Worm (Caenorhabditis elegans) whole organism, young adult: ENCODE measurements around the gene clec-191.
A peak's percentile ranks its signal among the peaks of the same experiment; 100 is the strongest.

Experiments
- B0035.1 ChIP-seq: sonication (generic microtip); optimal IDR thresholded peaks from 2 replicates; lab custom pipeline; 2016; ENCODE audit warnings: missing genetic modification characterization, mild to moderate bottlenecking, missing compliant biosample characterization, missing genotype, missing genetic modification reagents
- C17E4.6 ChIP-seq: fragments of 200-800 bp; sonication (Bioruptor generic); IDR thresholded peaks from 2 replicates; pipeline ENCODE4 v1.3.6; 2022; ENCODE audit warnings: missing genetic modification reagents, missing genetic modification characterization, missing compliant biosample characterization
- F22D6.2 ChIP-seq: sonication (generic microtip); optimal IDR thresholded peaks from 2 replicates; lab custom pipeline; 2016; ENCODE audit warnings: mild to moderate bottlenecking, missing genetic modification characterization, missing compliant biosample characterization
- F33H1.4 ChIP-seq: fragments of 200-800 bp; sonication (Bioruptor generic); IDR thresholded peaks from 2 replicates; pipeline ENCODE4 v1.3.6; 2022; ENCODE audit warnings: missing genetic modification reagents, missing genetic modification characterization, missing compliant biosample characterization
- F39B2.1 ChIP-seq: fragments of 200-800 bp; sonication (Bioruptor generic); IDR thresholded peaks from 2 replicates; pipeline ENCODE4 v1.3.6; 2022; ENCODE audit warnings: missing genetic modification reagents, missing genetic modification characterization, missing compliant biosample characterization
- F52B5.7 ChIP-seq: sonication (generic microtip); optimal IDR thresholded peaks from 2 replicates; lab custom pipeline; 2016; ENCODE audit warnings: mild to moderate bottlenecking, missing genetic modification characterization, missing compliant biosample characterization
- F55B11.4 ChIP-seq: sonication (generic microtip); optimal IDR thresholded peaks from 2 replicates; lab custom pipeline; 2016; ENCODE audit warnings: missing compliant biosample characterization, missing genetic modification characterization, borderline replicate concordance; ENCODE audit not compliant: insufficient read depth
- F57C9.4 ChIP-seq: sonication (generic microtip); optimal IDR thresholded peaks from 2 replicates; lab custom pipeline; 2017; ENCODE audit warnings: mild to moderate bottlenecking, missing genetic modification characterization, missing compliant biosample characterization
- K11D2.4 ChIP-seq: fragments of 200-800 bp; sonication (Bioruptor generic); IDR thresholded peaks from 2 replicates; pipeline ENCODE4 v1.3.6; 2022; ENCODE audit warnings: missing genetic modification reagents, missing genetic modification characterization, missing compliant biosample characterization
- Y53G8AR.9 ChIP-seq: fragments of 200-800 bp; sonication (Bioruptor generic); conservative IDR thresholded peaks from 2 replicates; pipeline ENCODE4 v1.3.6; 2022; ENCODE audit warnings: missing genetic modification reagents, missing genetic modification characterization, missing compliant biosample characterization
- Y56A3A.18 ChIP-seq: fragments of 200-800 bp; sonication (Bioruptor generic); IDR thresholded peaks from 2 replicates; pipeline ENCODE4 v1.3.6; 2022; ENCODE audit warnings: missing genetic modification reagents, missing genetic modification characterization, missing compliant biosample characterization
- aptf-3 ChIP-seq: fragments of 200-800 bp; sonication (Bioruptor generic); IDR thresholded peaks from 2 replicates; pipeline ENCODE4 v1.3.6; 2022; ENCODE audit warnings: missing genetic modification characterization, missing compliant biosample characterization
- attf-3 ChIP-seq: fragments of 200-800 bp; sonication (Bioruptor generic); conservative IDR thresholded peaks from 2 replicates; pipeline ENCODE4 v1.3.6; 2022; ENCODE audit warnings: missing genetic modification reagents, missing genetic modification characterization, missing compliant biosample characterization
- attf-5 ChIP-seq: fragments of 200-800 bp; sonication (Bioruptor generic); optimal IDR thresholded peaks from 2 replicates; lab custom pipeline; 2018; ENCODE audit warnings: mild to moderate bottlenecking, missing genetic modification characterization, missing compliant biosample characterization
- bed-1 ChIP-seq: fragments of 200-800 bp; sonication (Bioruptor generic); IDR thresholded peaks from 2 replicates; pipeline ENCODE4 v1.3.6; 2022; ENCODE audit warnings: missing genetic modification reagents, missing genetic modification characterization, missing compliant biosample characterization
- ccch-3 ChIP-seq: fragments of 200-800 bp; sonication (Bioruptor generic); optimal IDR thresholded peaks from 2 replicates; lab custom pipeline; 2018; ENCODE audit warnings: mild to moderate bottlenecking, missing genetic modification characterization, missing compliant biosample characterization
- cebp-2 ChIP-seq: fragments of 200-800 bp; sonication (Bioruptor generic); IDR thresholded peaks from 2 replicates; pipeline ENCODE4 v1.3.6; 2022; ENCODE audit warnings: missing genetic modification characterization, missing compliant biosample characterization
- ceh-100 ChIP-seq: fragments of 200-800 bp; sonication (Bioruptor generic); IDR thresholded peaks from 2 replicates; pipeline ENCODE4 v1.3.6; 2022; ENCODE audit warnings: missing genetic modification reagents, missing genetic modification characterization, missing compliant biosample characterization
- ceh-58 ChIP-seq: fragments of 200-800 bp; sonication (Bioruptor generic); IDR thresholded peaks from 2 replicates; pipeline ENCODE4 v1.3.6; 2022; ENCODE audit warnings: missing genetic modification characterization, missing compliant biosample characterization
- chd-7 ChIP-seq: sonication (generic microtip); optimal IDR thresholded peaks from 2 replicates; lab custom pipeline; 2016; ENCODE audit warnings: mild to moderate bottlenecking, missing genetic modification characterization, moderate library complexity, missing compliant biosample characterization
- dox-1 ChIP-seq: fragments of 200-800 bp; sonication (Bioruptor generic); IDR thresholded peaks from 2 replicates; pipeline ENCODE4 v1.3.6; 2022; ENCODE audit warnings: missing genetic modification reagents, missing genetic modification characterization, missing compliant biosample characterization
- egl-44 ChIP-seq: fragments of 200-800 bp; sonication (Bioruptor generic); IDR thresholded peaks from 2 replicates; pipeline ENCODE4 v1.3.6; 2022; ENCODE audit warnings: missing genetic modification reagents, missing genetic modification characterization, missing compliant biosample characterization
- egrh-3 ChIP-seq: fragments of 200-800 bp; sonication (Bioruptor generic); IDR thresholded peaks from 2 replicates; pipeline ENCODE4 v1.3.6; 2022; ENCODE audit warnings: missing genetic modification reagents, missing genetic modification characterization, missing compliant biosample characterization
- him-1 ChIP-seq: sonication (generic microtip); optimal IDR thresholded peaks from 2 replicates; lab custom pipeline; 2016; ENCODE audit warnings: missing genotype, missing genetic modification reagents, missing genetic modification characterization, missing compliant biosample characterization
- hlh-26 ChIP-seq: fragments of 200-800 bp; sonication (Bioruptor generic); conservative IDR thresholded peaks from 2 replicates; pipeline ENCODE4 v1.3.6; 2022; ENCODE audit warnings: missing genetic modification reagents, missing genetic modification characterization, missing compliant biosample characterization
- lag-1 ChIP-seq: fragments of 200-800 bp; sonication (Bioruptor generic); IDR thresholded peaks from 2 replicates; pipeline ENCODE4 v1.3.6; 2022; ENCODE audit warnings: missing genetic modification reagents, missing genetic modification characterization, missing compliant biosample characterization
- let-526 ChIP-seq: fragments of 200-800 bp; sonication (Bioruptor generic); IDR thresholded peaks from 2 replicates; pipeline ENCODE4 v1.3.6; 2022; ENCODE audit warnings: missing genetic modification reagents, missing genetic modification characterization, missing compliant biosample characterization
- lsl-1 ChIP-seq: fragments of 200-800 bp; sonication (Bioruptor generic); optimal IDR thresholded peaks from 2 replicates; lab custom pipeline; 2018; ENCODE audit warnings: mild to moderate bottlenecking, missing genetic modification characterization, moderate library complexity, missing compliant biosample characterization
- madf-10 ChIP-seq: sonication (generic microtip); optimal IDR thresholded peaks from 2 replicates; lab custom pipeline; 2016; ENCODE audit warnings: mild to moderate bottlenecking, missing genetic modification characterization, missing compliant biosample characterization
- mes-4 ChIP-seq: sonication (generic microtip); optimal IDR thresholded peaks from 2 replicates; lab custom pipeline; 2016; ENCODE audit warnings: missing genotype, missing genetic modification characterization, missing compliant biosample characterization
- mxl-1 ChIP-seq: sonication (generic microtip); optimal IDR thresholded peaks from 2 replicates; lab custom pipeline; 2016; ENCODE audit warnings: missing genetic modification characterization, missing compliant biosample characterization
- nfya-2 ChIP-seq: fragments of 200-800 bp; sonication (Bioruptor generic); IDR thresholded peaks from 2 replicates; pipeline ENCODE4 v1.3.6; 2022; ENCODE audit warnings: missing genetic modification reagents, missing genetic modification characterization, missing compliant biosample characterization
- pbrm-1 ChIP-seq: fragments of 200-800 bp; sonication (Bioruptor generic); IDR thresholded peaks from 2 replicates; pipeline ENCODE4 v1.3.6; 2022; ENCODE audit warnings: missing genetic modification reagents, missing genetic modification characterization, missing compliant biosample characterization
- pha-4 ChIP-seq: fragments of 150-350 bp; sonication (generic microtip); optimal IDR thresholded peaks from 2 replicates; lab custom pipeline; 2014; ENCODE audit warnings: missing biosample characterization, missing genetic modification reagents, missing genetic modification characterization
- rpc-1 ChIP-seq, 2 experiments: fragments of 150-350 bp in 1 of 2; sonication (generic microtip) in 1 of 2; optimal IDR thresholded peaks; 2 replicates each; lab custom pipeline; 2014 to 2018; ENCODE audit warnings: missing biosample characterization in 1 of 2, missing genetic modification characterization in 1 of 2, missing genetic modification reagents in 1 of 2, missing genotype in 1 of 2
- sea-2 ChIP-seq: fragments of 200-800 bp; sonication (Bioruptor generic); IDR thresholded peaks from 2 replicates; pipeline ENCODE4 v1.3.6; 2022; ENCODE audit warnings: missing genetic modification characterization, missing compliant biosample characterization
- snpc-4 ChIP-seq, 5 experiments: fragments of 150-350 bp in 1 of 5; sonication (generic microtip) in 4 of 5; optimal IDR thresholded peaks; 2 replicates each; lab custom pipeline; 2014 to 2018; ENCODE audit warnings: missing genetic modification characterization in 5 of 5, missing biosample characterization in 3 of 5, antibody characterized with exemption in 2 of 5, mild to moderate bottlenecking in 2 of 5, missing compliant biosample characterization in 2 of 5, missing genotype in 2 of 5, moderate library complexity in 2 of 5, missing genetic modification reagents in 1 of 5
- tbp1 ChIP-seq: fragments of 200-800 bp; sonication (Bioruptor generic); optimal IDR thresholded peaks from 2 replicates; lab custom pipeline; 2018; ENCODE audit warnings: mild to moderate bottlenecking, missing genetic modification characterization, missing compliant biosample characterization
- tbx-9 ChIP-seq: sonication (generic microtip); optimal IDR thresholded peaks from 2 replicates; lab custom pipeline; 2016; ENCODE audit warnings: borderline replicate concordance, missing genetic modification characterization, inconsistent platforms, missing compliant biosample characterization
- tlf-1 ChIP-seq: fragments of 200-800 bp; sonication (Bioruptor generic); optimal IDR thresholded peaks from 2 replicates; lab custom pipeline; 2018; ENCODE audit warnings: mild to moderate bottlenecking, missing genetic modification characterization, missing compliant biosample characterization
- unc-62 ChIP-seq: fragments of 150-350 bp; optimal IDR thresholded peaks from 2 replicates; lab custom pipeline; 2014; ENCODE audit warnings: missing biosample characterization, missing genetic modification reagents, missing genetic modification characterization
- ztf-25 ChIP-seq: fragments of 200-800 bp; sonication (Bioruptor generic); IDR thresholded peaks from 2 replicates; pipeline ENCODE4 v1.3.6; 2022; ENCODE audit warnings: missing genetic modification reagents, missing genetic modification characterization, missing compliant biosample characterization
- ztf-28 ChIP-seq: fragments of 200-800 bp; sonication (Bioruptor generic); IDR thresholded peaks from 2 replicates; pipeline ENCODE4 v1.3.6; 2022; ENCODE audit warnings: missing genetic modification reagents, missing genetic modification characterization, missing compliant biosample characterization

Gene clec-191

ce11 chrIV:16320866-16321265, 40.4 kb upstream of the clec-191 start, which contains the start of gene srz-61:
Gene srz-61, plus strand, starts transcription at chrIV:16321166.
- TF ChIP-seq tlf-1, result no peak
- TF ChIP-seq dox-1 (GFP tag; lab: Robert Waterston, UW), result no peak
- no peak for TF ChIP-seq attf-5 (GFP tag; lab: Kevin White, UChicago)
- no peak for TF ChIP-seq tbx-9 (tag; lab: Kevin White, UChicago)
- no peak for TF ChIP-seq F22D6.2 (tag; lab: Kevin White, UChicago)
- TF ChIP-seq ceh-100, result no peak
- no peak for TF ChIP-seq K11D2.4 (GFP tag; lab: Robert Waterston, UW)
- TF ChIP-seq mes-4, result no peak
- no peak for TF ChIP-seq pha-4 (tag; lab: Kevin White, UChicago)
- no peak for TF ChIP-seq bed-1 (GFP tag; lab: Robert Waterston, UW)
- no peak for TF ChIP-seq ceh-58 (GFP tag; lab: Robert Waterston, UW)
- no peak for TF ChIP-seq B0035.1 (tag; lab: Kevin White, UChicago)
- TF ChIP-seq snpc-4 (GFP tag; optimal IDR thresholded peaks at IDR 0.05; lab: Kevin White, UChicago), result no peak
- TF ChIP-seq snpc-4 (tag; optimal IDR thresholded peaks at IDR 0.05; lab: Kevin White, UChicago), result no peak
- TF ChIP-seq F39B2.1 (GFP tag; lab: Robert Waterston, UW), result no peak
- no peak for TF ChIP-seq let-526 (GFP tag; lab: Robert Waterston, UW)
- no peak for TF ChIP-seq F52B5.7 (tag; lab: Kevin White, UChicago)

DNA sequence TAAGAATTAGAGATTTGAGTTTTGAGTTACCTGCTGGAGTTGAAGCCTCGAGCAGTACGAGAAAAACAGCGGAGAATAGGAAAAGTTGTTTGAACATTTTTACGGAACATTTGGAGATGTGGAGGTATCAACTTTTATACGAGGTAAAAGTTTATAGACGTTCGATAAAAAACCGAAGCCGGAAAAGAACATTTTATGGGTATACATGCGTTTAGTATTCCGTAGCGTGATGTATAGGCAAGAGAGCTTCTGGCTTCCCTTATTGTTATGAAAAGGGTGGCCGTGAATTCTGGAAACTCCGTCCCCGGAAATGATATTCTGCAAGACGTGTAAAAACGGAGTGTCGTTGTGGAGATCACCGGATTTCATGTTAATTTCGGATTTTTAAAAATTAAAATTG, 39.9 kb upstream of the clec-191 start, which contains the start of gene K03D3.5:
Gene K03D3.5, minus strand, starts transcription at position 101 of the 400 bp plus-strand sequence.
- TF ChIP-seq egl-44 (GFP tag; lab: Robert Waterston, UW) (no peak), Y56A3A.18 (GFP tag; lab: Robert Waterston, UW) (no peak), F33H1.4 (GFP tag; lab: Robert Waterston, UW) (no peak), rpc-1 (optimal IDR thresholded peaks at IDR 0.05; lab: Kevin White, UChicago) (no peak), rpc-1 (tag; optimal IDR thresholded peaks at IDR 0.05; lab: Kevin White, UChicago) (no peak), egrh-3 (GFP tag; lab: Robert Waterston, UW) (no peak), aptf-3 (GFP tag; lab: Robert Waterston, UW) (no peak), hlh-26 (GFP tag; lab: Robert Waterston, UW) (no peak), nfya-2 (GFP tag; lab: Robert Waterston, UW) (no peak), sea-2 (GFP tag; lab: Robert Waterston, UW) (no peak), attf-3 (GFP tag; lab: Robert Waterston, UW) (no peak), F57C9.4 (tag; lab: Kevin White, UChicago) (no peak), him-1 (tag; lab: Kevin White, UChicago) (no peak), B0035.1 (tag; lab: Kevin White, UChicago) (no peak), F55B11.4 (tag; lab: Kevin White, UChicago) (no peak)

- TF ChIP-seq egrh-3 (GFP tag; lab: Robert Waterston, UW) (0 out of 2 replicates have a peak, but pooled peaks have one; percentile 6), sea-2 (GFP tag; lab: Robert Waterston, UW) (no peak), chd-7 (tag; lab: Kevin White, UChicago) (no peak), C17E4.6 (GFP tag; lab: Robert Waterston, UW) (no peak), ztf-28 (GFP tag; lab: Robert Waterston, UW) (0 out of 2 replicates have a peak, but pooled peaks have one; percentile 40), tbp1 (GFP tag; lab: Kevin White, UChicago) (no peak), hlh-26 (GFP tag; lab: Robert Waterston, UW) (no peak), Y53G8AR.9 (no peak), snpc-4 (GFP tag; optimal IDR thresholded peaks at IDR 0.05; lab: Kevin White, UChicago) (no peak), snpc-4 (tag; optimal IDR thresholded peaks at IDR 0.05; lab: Kevin White, UChicago) (peak in 1 of 4 experiments; percentile 80), cebp-2 (GFP tag; lab: Robert Waterston, UW) (no peak), ceh-58 (GFP tag; lab: Robert Waterston, UW) (no peak), unc-62 (GFP tag; lab: Kevin White, UChicago) (no peak), ccch-3 (GFP tag; lab: Kevin White, UChicago) (no peak), lag-1 (no peak), mxl-1 (tag; lab: Kevin White, UChicago) (no peak), F57C9.4 (tag; lab: Kevin White, UChicago) (no peak), ztf-25 (GFP tag; lab: Robert Waterston, UW) (no peak), madf-10 (tag; lab: Kevin White, UChicago) (no peak), lsl-1 (GFP tag; lab: Kevin White, UChicago) (no peak), pbrm-1 (GFP tag; lab: Robert Waterston, UW) (no peak), Y56A3A.18 (GFP tag; lab: Robert Waterston, UW) (no peak)
Measured at ce11 chrIV:16310103-16310502, 29.6 kb upstream of the clec-191 start.
